Comparison of ENCODE assay signal across 3 fruit fly cellular contexts in the genomic region with DNA sequence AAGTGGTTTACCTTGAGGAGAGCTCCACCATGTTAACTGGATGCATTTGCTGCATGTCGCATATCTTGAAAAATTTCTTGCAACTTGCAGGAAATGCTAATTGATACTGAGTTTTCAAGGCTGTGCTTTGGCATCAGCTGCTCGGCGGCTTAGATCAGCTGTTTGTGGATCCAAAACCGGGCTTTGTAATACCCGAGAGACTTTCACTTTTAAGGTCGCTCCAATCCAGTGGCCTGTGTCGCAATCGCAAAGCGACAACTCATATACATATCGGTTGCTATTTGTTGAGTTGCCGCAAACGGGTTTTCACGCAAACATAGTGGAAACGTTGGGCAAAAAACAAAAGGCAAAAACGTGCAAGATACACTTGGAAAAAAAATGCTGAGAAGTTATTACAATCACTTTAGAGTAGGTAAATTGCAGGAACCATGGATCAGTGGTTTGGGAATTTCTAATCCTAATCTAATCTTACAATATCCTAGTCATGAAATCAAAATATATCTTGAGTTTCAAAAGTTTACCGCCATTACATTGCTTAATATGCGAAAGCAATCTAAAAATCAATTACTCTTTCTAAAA.
TF ChIP-seq lines count a peak whose summit lies in the region.

No protein-coding gene starts in this region.

- no peak for TF ChIP-seq CTCF in whole organism, embryonic (GFP tag; optimal IDR thresholded peaks at IDR 0.05; lab: Kevin White, UChicago)

TF ChIP-seq in whole organism, embryonic, 481 proteins besides CTCF, POLR2A, EP300 and RAD21:
- peak in 1 of 2 experiments; percentile 33 for TF ChIP-seq Hr51 (GFP tag; optimal IDR thresholded peaks at IDR 0.05; lab: Kevin White, UChicago)
- peak; percentile 39 for TF ChIP-seq Drgx (GFP tag; IDR thresholded peaks at IDR 0.05; lab: Robert Waterston, UW)
- no peak for TF ChIP-seq CG2875 (GFP tag; optimal IDR thresholded peaks at IDR 0.05; lab: Kevin White, UChicago)
- peak; percentile 12 for TF ChIP-seq Sox102F (GFP tag; optimal IDR thresholded peaks at IDR 0.05; lab: Kevin White, UChicago)
- TF ChIP-seq CG43689 (GFP tag; IDR thresholded peaks at IDR 0.05; lab: Robert Waterston, UW), result no peak
- TF ChIP-seq zfh2 (GFP tag; optimal IDR thresholded peaks at IDR 0.05; lab: Kevin White, UChicago), result no peak
- TF ChIP-seq chinmo (GFP tag; IDR thresholded peaks at IDR 0.05; lab: Robert Waterston, UW; ENCODE audit: partially characterized antibody), result 0 out of 4 replicates have a peak, but pooled peaks have one; percentile 60
- peak; percentile 51 for TF ChIP-seq Blimp-1 (GFP tag; optimal IDR thresholded peaks at IDR 0.05; lab: Kevin White, UChicago)
- TF ChIP-seq otp (GFP tag; IDR thresholded peaks at IDR 0.05; lab: Robert Waterston, UW), result no peak
- peak; percentile 14 for TF ChIP-seq Ets65A (GFP tag; lab: Kevin White, UChicago)
- no peak for TF ChIP-seq CG16815 (GFP tag; optimal IDR thresholded peaks at IDR 0.05; lab: Kevin White, UChicago)

TF ChIP-seq in whole organism, prepupa, 60 proteins besides CTCF, POLR2A, EP300 and RAD21 (continues in another document):
- no peak for TF ChIP-seq Sox102F (GFP tag; optimal IDR thresholded peaks at IDR 0.05; lab: Kevin White, UChicago)
- TF ChIP-seq svp (GFP tag; lab: Kevin White, UChicago), result peak; percentile 11
- peak; percentile 68 for TF ChIP-seq CG8119 (GFP tag; IDR thresholded peaks at IDR 0.05; lab: Robert Waterston, UW)
- TF ChIP-seq pdm3 (GFP tag; optimal IDR thresholded peaks at IDR 0.05; lab: Kevin White, UChicago), result peak; percentile 45
- peak; percentile 10 for TF ChIP-seq dac (GFP tag; optimal IDR thresholded peaks at IDR 0.05; lab: Kevin White, UChicago)
- no peak for TF ChIP-seq salr (GFP tag; optimal IDR thresholded peaks at IDR 0.05; lab: Kevin White, UChicago)
- TF ChIP-seq CG1621 (tag; optimal IDR thresholded peaks at IDR 0.05; lab: Kevin White, UChicago), result peak; percentile 35
- TF ChIP-seq eg (GFP tag; IDR thresholded peaks at IDR 0.05; lab: Robert Waterston, UW), result peak; percentile 53; the same call in 2 of the 3 replicates
- peak; percentile 63 for TF ChIP-seq Hr4 (GFP tag; optimal IDR thresholded peaks at IDR 0.05; lab: Kevin White, UChicago)
- TF ChIP-seq CG32006 (GFP tag; optimal IDR thresholded peaks at IDR 0.05; lab: Kevin White, UChicago), result peak; percentile 58
- TF ChIP-seq Ets96B (tag; optimal IDR thresholded peaks at IDR 0.05; lab: Kevin White, UChicago), result peak; percentile 6
- peak; percentile 33 for TF ChIP-seq CG10631 (GFP tag; optimal IDR thresholded peaks at IDR 0.05; lab: Kevin White, UChicago)
- TF ChIP-seq spab (GFP tag; optimal IDR thresholded peaks at IDR 0.05; lab: Kevin White, UChicago), result no peak
- TF ChIP-seq CG3032 (tag; optimal IDR thresholded peaks at IDR 0.05; lab: Kevin White, UChicago), result peak; percentile 16
- TF ChIP-seq fd59A (GFP tag; optimal IDR thresholded peaks at IDR 0.05; lab: Kevin White, UChicago), result peak; percentile 10
- peak; percentile 33 for TF ChIP-seq Lpt (GFP tag; optimal IDR thresholded peaks at IDR 0.05; lab: Kevin White, UChicago)
- no peak for TF ChIP-seq CG16779 (tag; optimal IDR thresholded peaks at IDR 0.05; lab: Kevin White, UChicago)
- TF ChIP-seq CG6276 (GFP tag; optimal IDR thresholded peaks at IDR 0.05; lab: Kevin White, UChicago), result peak; percentile 36
- TF ChIP-seq CG7368 (GFP tag; optimal IDR thresholded peaks at IDR 0.05; lab: Kevin White, UChicago), result peak; percentile 28
- TF ChIP-seq achi (GFP tag; optimal IDR thresholded peaks at IDR 0.05; lab: Kevin White, UChicago), result peak; percentile 42
- TF ChIP-seq Blimp-1 (GFP tag; optimal IDR thresholded peaks at IDR 0.05; lab: Kevin White, UChicago), result peak; percentile 61
- TF ChIP-seq CG8632 (GFP tag; optimal IDR thresholded peaks at IDR 0.05; lab: Kevin White, UChicago), result peak; percentile 52
- TF ChIP-seq Eip78C (GFP tag; lab: Kevin White, UChicago), result peak; percentile 86
- TF ChIP-seq Sox14 (GFP tag; optimal IDR thresholded peaks at IDR 0.05; lab: Kevin White, UChicago), result peak; percentile 3
- peak; percentile 26 for TF ChIP-seq CG3919 (GFP tag; optimal IDR thresholded peaks at IDR 0.05; lab: Kevin White, UChicago)
- peak; percentile 56 for TF ChIP-seq net (GFP tag; optimal IDR thresholded peaks at IDR 0.05; lab: Kevin White, UChicago)
- peak; percentile 18 for TF ChIP-seq Eip75B (GFP tag; optimal IDR thresholded peaks at IDR 0.05; lab: Kevin White, UChicago)
- TF ChIP-seq CG31627 (GFP tag; optimal IDR thresholded peaks at IDR 0.05; lab: Kevin White, UChicago), result no peak
- no peak for TF ChIP-seq dsx (GFP tag; optimal IDR thresholded peaks at IDR 0.05; lab: Kevin White, UChicago; ENCODE audit: poor library complexity, severe bottlenecking)
- 0 out of 2 replicates have a peak, but pooled peaks have one; percentile 9 for TF ChIP-seq CG11294 (GFP tag; IDR thresholded peaks at IDR 0.05; lab: Robert Waterston, UW)
- peak; percentile 27 for TF ChIP-seq CG6808 (GFP tag; optimal IDR thresholded peaks at IDR 0.05; lab: Kevin White, UChicago)
- TF ChIP-seq acj6 (GFP tag; optimal IDR thresholded peaks at IDR 0.05; lab: Kevin White, UChicago), result peak; percentile 17
- TF ChIP-seq fkh (GFP tag; optimal IDR thresholded peaks at IDR 0.05; lab: Kevin White, UChicago), result no peak
- peak; percentile 17 for TF ChIP-seq CG6792 (GFP tag; optimal IDR thresholded peaks at IDR 0.05; lab: Kevin White, UChicago)
- TF ChIP-seq CG10669 (GFP tag; optimal IDR thresholded peaks at IDR 0.05; lab: Kevin White, UChicago), result peak; percentile 42
- peak; percentile 46; the same call in 1 of the 3 replicates for TF ChIP-seq CG6163 (GFP tag; IDR thresholded peaks at IDR 0.05; lab: Robert Waterston, UW)

TF ChIP-seq in whole organism, pupa, 21 proteins besides CTCF, POLR2A, EP300 and RAD21:
- TF ChIP-seq CG17806 (tag; optimal IDR thresholded peaks at IDR 0.05; lab: Kevin White, UChicago) (peak; percentile 34), fd96Ca (GFP tag; IDR thresholded peaks at IDR 0.05; lab: Robert Waterston, UW) (peak; percentile 38; the same call in 2 of the 3 replicates), CG14655 (GFP tag; optimal IDR thresholded peaks at IDR 0.05; lab: Kevin White, UChicago) (peak; percentile 31), CG15710 (tag; optimal IDR thresholded peaks at IDR 0.05; lab: Kevin White, UChicago) (peak; percentile 47), Ets98B (GFP tag; IDR thresholded peaks at IDR 0.05; lab: Robert Waterston, UW) (peak; percentile 7; the same call in 1 of the 2 replicates), CG12605 (GFP tag; IDR thresholded peaks at IDR 0.05; lab: Robert Waterston, UW) (no peak), Pif1A (GFP tag; optimal IDR thresholded peaks at IDR 0.05; lab: Kevin White, UChicago) (peak; percentile 25), EcR (GFP tag; optimal IDR thresholded peaks at IDR 0.05; lab: Kevin White, UChicago) (peak; percentile 40), CG8159 (tag; optimal IDR thresholded peaks at IDR 0.05; lab: Kevin White, UChicago) (peak; percentile 35), CG34367 (tag; optimal IDR thresholded peaks at IDR 0.05; lab: Kevin White, UChicago) (peak; percentile 39), Snoo (tag; optimal IDR thresholded peaks at IDR 0.05; lab: Kevin White, UChicago) (no peak), rn (GFP tag; IDR thresholded peaks at IDR 0.05; lab: Robert Waterston, UW) (no peak), CG9948 (tag; optimal IDR thresholded peaks at IDR 0.05; lab: Kevin White, UChicago) (peak; percentile 36)
